Worm (Caenorhabditis elegans) whole organism, L4 larva: ENCODE data around the gene Y69F12A.1.

ENCODE experiments used
- F37D6.2 ChIP-seq: sonication (generic microtip); optimal IDR thresholded peaks from 2 replicates; lab custom pipeline; 2016; ENCODE audit warnings: mild to moderate bottlenecking, missing genetic modification characterization, missing compliant biosample characterization
- Y105C5A.15 ChIP-seq: fragments of 200-800 bp; sonication (Bioruptor generic); IDR thresholded peaks from 2 replicates; pipeline ENCODE4 v1.3.6; 2022; ENCODE audit warnings: missing genetic modification characterization, missing compliant biosample characterization
- Y48G9A.11 ChIP-seq: fragments of 200-800 bp; sonication (Bioruptor generic); IDR thresholded peaks from 2 replicates; pipeline ENCODE4 v1.3.6; 2022; ENCODE audit warnings: missing genetic modification reagents, missing genetic modification characterization, missing compliant biosample characterization
- ZK546.5 ChIP-seq, 2 experiments: sonication (generic microtip); optimal IDR thresholded peaks; 2 replicates each; lab custom pipeline; 2017; ENCODE audit warnings: missing biosample characterization in 2 of 2, missing genetic modification characterization in 2 of 2
- ama-1 ChIP-seq: fragments of 150-350 bp; optimal IDR thresholded peaks from 2 replicates; lab custom pipeline; 2014; ENCODE audit warnings: inconsistent platforms, mixed read lengths
- attf-4 ChIP-seq: sonication (generic microtip); optimal IDR thresholded peaks from 3 replicates; lab custom pipeline; 2017; ENCODE audit warnings: missing biosample characterization, missing genetic modification characterization
- cey-2 ChIP-seq: sonication (generic microtip); optimal IDR thresholded peaks from 3 replicates; lab custom pipeline; 2017; ENCODE audit warnings: missing genetic modification characterization, mild to moderate bottlenecking, missing compliant biosample characterization, antibody characterized with exemption, borderline replicate concordance; ENCODE audit not compliant: insufficient read depth
- daf-16 ChIP-seq, 3 experiments: sonication (generic microtip); optimal IDR thresholded peaks; 2 replicates each; lab custom pipeline; 2016 to 2017; ENCODE audit warnings: missing genetic modification characterization in 3 of 3, missing genetic modification reagents in 3 of 3, mild to moderate bottlenecking in 2 of 3, missing compliant biosample characterization in 2 of 3, missing biosample characterization in 1 of 3, moderate library complexity in 1 of 3
- dmd-6 ChIP-seq: fragments of 200-800 bp; sonication (Bioruptor generic); IDR thresholded peaks from 2 replicates; pipeline ENCODE4 v1.3.6; 2022; ENCODE audit warnings: missing genetic modification reagents, missing genetic modification characterization, missing compliant biosample characterization
- dmd-9 ChIP-seq: fragments of 200-800 bp; sonication (Bioruptor generic); IDR thresholded peaks from 2 replicates; pipeline ENCODE4 v1.3.6; 2022; ENCODE audit warnings: missing genetic modification reagents, missing genetic modification characterization, missing compliant biosample characterization
- duxl-1 ChIP-seq: sonication (generic microtip); optimal IDR thresholded peaks from 2 replicates; lab custom pipeline; 2016; ENCODE audit warnings: mild to moderate bottlenecking, missing genetic modification characterization, moderate library complexity, missing compliant biosample characterization; ENCODE audit not compliant: poor library complexity
- dve-1 ChIP-seq: sonication (generic microtip); optimal IDR thresholded peaks from 2 replicates; lab custom pipeline; 2017; ENCODE audit warnings: antibody characterized with exemption, mild to moderate bottlenecking, missing genetic modification characterization, missing compliant biosample characterization; ENCODE audit not compliant: insufficient read depth
- fkh-10 ChIP-seq: fragments of 150-350 bp; optimal IDR thresholded peaks from 2 replicates; lab custom pipeline; 2014; ENCODE audit warnings: missing biosample characterization, missing genetic modification reagents, missing genetic modification characterization
- hlh-11 ChIP-seq: fragments of 200-800 bp; sonication (Bioruptor generic); optimal IDR thresholded peaks from 2 replicates; lab custom pipeline; 2018; ENCODE audit warnings: mild to moderate bottlenecking, missing genetic modification characterization, missing compliant biosample characterization
- hlh-30 ChIP-seq: sonication (generic microtip); optimal IDR thresholded peaks from 2 replicates; lab custom pipeline; 2017; ENCODE audit warnings: antibody characterized with exemption, mild to moderate bottlenecking, missing genetic modification characterization, missing compliant biosample characterization; ENCODE audit not compliant: insufficient read depth
- jun-1 ChIP-seq: fragments of 150-350 bp; optimal IDR thresholded peaks from 2 replicates; lab custom pipeline; 2014; ENCODE audit warnings: missing biosample characterization, missing genetic modification reagents, missing genetic modification characterization
- lin-1 ChIP-seq: fragments of 200-800 bp; sonication (Bioruptor generic); IDR thresholded peaks from 2 replicates; pipeline ENCODE4 v1.3.6; 2022; ENCODE audit warnings: missing genetic modification reagents, missing genetic modification characterization, missing compliant biosample characterization
- lin-13 ChIP-seq: fragments of 150-350 bp; optimal IDR thresholded peaks from 2 replicates; lab custom pipeline; 2014; ENCODE audit warnings: missing biosample characterization, missing genetic modification reagents, missing genetic modification characterization
- lsy-2 ChIP-seq, 2 experiments: fragments of 150-350 bp in 1 of 2; sonication (generic microtip) in 1 of 2; optimal IDR thresholded peaks; 2 replicates each; lab custom pipeline; 2014 to 2017; ENCODE audit warnings: missing biosample characterization in 2 of 2, missing genetic modification characterization in 2 of 2
- madf-9 ChIP-seq: fragments of 200-800 bp; sonication (Bioruptor generic); conservative IDR thresholded peaks from 2 replicates; pipeline ENCODE4 v1.3.6; 2022; ENCODE audit warnings: missing genetic modification reagents, missing genetic modification characterization, missing compliant biosample characterization
- mxl-2 ChIP-seq: fragments of 200-800 bp; sonication (Bioruptor generic); conservative IDR thresholded peaks from 2 replicates; pipeline ENCODE4 v1.3.6; 2022; ENCODE audit warnings: missing genetic modification reagents, missing genetic modification characterization, missing compliant biosample characterization
- mxl-3 ChIP-seq: fragments of 200-800 bp; sonication (Bioruptor generic); optimal IDR thresholded peaks from 2 replicates; lab custom pipeline; 2018; ENCODE audit warnings: mild to moderate bottlenecking, missing genetic modification characterization, missing compliant biosample characterization
- nhr-11 ChIP-seq: fragments of 150-350 bp; optimal IDR thresholded peaks from 2 replicates; lab custom pipeline; 2014; ENCODE audit warnings: missing biosample characterization, missing genetic modification characterization
- nhr-28 ChIP-seq: fragments of 150-350 bp; optimal IDR thresholded peaks from 2 replicates; lab custom pipeline; 2014; ENCODE audit warnings: missing biosample characterization, missing genetic modification characterization
- nhr-6 ChIP-seq: fragments of 150-350 bp; optimal IDR thresholded peaks from 2 replicates; lab custom pipeline; 2014; ENCODE audit warnings: missing biosample characterization, missing genetic modification characterization
- nhr-76 ChIP-seq: fragments of 150-350 bp; optimal IDR thresholded peaks from 2 replicates; lab custom pipeline; 2014; ENCODE audit warnings: missing biosample characterization, missing genetic modification characterization
- nhr-77 ChIP-seq: fragments of 150-350 bp; optimal IDR thresholded peaks from 2 replicates; lab custom pipeline; 2014; ENCODE audit warnings: missing biosample characterization, missing genetic modification characterization
- pha-4 ChIP-seq, 2 experiments: fragments of 150-350 bp in 1 of 2; fragments of 200-800 bp in 1 of 2; sonication (Bioruptor generic) in 1 of 2; IDR thresholded peaks in 1 of 2; optimal IDR thresholded peaks in 1 of 2; 2 replicates each; pipeline versions ENCODE4 v1.3.6 to Lab custom; 2014 to 2022; ENCODE audit warnings: missing genetic modification characterization in 2 of 2, missing genetic modification reagents in 2 of 2, missing biosample characterization in 1 of 2, missing compliant biosample characterization in 1 of 2
- pqm-1 ChIP-seq: sonication (generic microtip); optimal IDR thresholded peaks from 2 replicates; lab custom pipeline; 2017; ENCODE audit warnings: missing biosample characterization, missing genetic modification characterization
- sdz-12 ChIP-seq: fragments of 200-800 bp; sonication (Bioruptor generic); optimal IDR thresholded peaks from 2 replicates; lab custom pipeline; 2018; ENCODE audit warnings: mild to moderate bottlenecking, missing genetic modification characterization, missing compliant biosample characterization
- set-16 ChIP-seq: fragments of 200-800 bp; sonication (Bioruptor generic); IDR thresholded peaks from 2 replicates; pipeline ENCODE4 v1.3.6; 2022; ENCODE audit warnings: missing genetic modification reagents, missing genetic modification characterization, missing compliant biosample characterization
- tra-1 ChIP-seq: fragments of 200-800 bp; sonication (Bioruptor generic); IDR thresholded peaks from 2 replicates; pipeline ENCODE4 v1.3.6; 2022; ENCODE audit warnings: missing genetic modification reagents, missing genetic modification characterization, missing compliant biosample characterization
- zfp-3 ChIP-seq: fragments of 200-800 bp; sonication (Bioruptor generic); conservative IDR thresholded peaks from 2 replicates; pipeline ENCODE4 v1.3.6; 2022; ENCODE audit warnings: missing genetic modification reagents, missing genetic modification characterization, missing compliant biosample characterization
- ztf-11 ChIP-seq: fragments of 150-350 bp; optimal IDR thresholded peaks from 2 replicates; lab custom pipeline; 2014; ENCODE audit warnings: missing biosample characterization, missing genetic modification characterization
- ztf-7 ChIP-seq: fragments of 150-350 bp; optimal IDR thresholded peaks from 2 replicates; lab custom pipeline; 2014; ENCODE audit warnings: missing biosample characterization, missing genetic modification characterization

The Y69F12A.1 gene

DNA sequence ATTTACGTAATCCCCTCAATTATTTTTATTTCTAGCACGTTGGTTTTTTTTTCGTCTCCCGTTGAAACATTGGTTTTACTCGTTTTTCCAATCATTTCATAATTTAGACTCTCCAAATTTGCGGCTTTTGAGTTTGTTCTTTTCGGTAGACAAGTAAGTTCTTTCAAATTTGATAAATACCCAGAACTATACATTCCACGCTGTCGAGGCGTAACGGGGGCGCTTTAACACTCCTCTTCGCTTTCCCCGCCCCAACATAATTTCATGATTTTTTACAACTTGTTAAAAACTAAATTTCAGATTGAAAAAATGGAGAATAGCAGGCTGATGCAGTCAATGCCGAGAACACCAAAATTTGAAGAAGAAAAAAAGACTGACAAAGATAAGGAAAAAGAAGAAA is at the start of gene Y69F12A.1:
Gene Y69F12A.1 (plus strand): TSS at position 301 of the 400 bp plus-strand sequence.
- TF ChIP-seq jun-1 (no peak), dmd-9 (GFP tag; lab: Robert Waterston, UW) (no peak), ztf-11 (no peak), ZK546.5 (tag; optimal IDR thresholded peaks at IDR 0.05; lab: Kevin White, UChicago) (no peak), pha-4 (GFP tag; IDR thresholded peaks at IDR 0.05; lab: Robert Waterston, UW) (no peak), pha-4 (tag; optimal IDR thresholded peaks at IDR 0.05; lab: Kevin White, UChicago) (no peak), attf-4 (tag; lab: Kevin White, UChicago) (no peak), ztf-7 (no peak), F37D6.2 (tag; lab: Kevin White, UChicago) (no peak), zfp-3 (GFP tag; lab: Robert Waterston, UW) (no peak), lsy-2 (tag; optimal IDR thresholded peaks at IDR 0.05; lab: Kevin White, UChicago) (no peak), pqm-1 (tag; lab: Kevin White, UChicago) (no peak), sdz-12 (GFP tag; lab: Kevin White, UChicago) (no peak), ama-1 (lab: Kevin White, UChicago) (no peak), cey-2 (tag; lab: Kevin White, UChicago) (no peak), lin-1 (GFP tag; lab: Robert Waterston, UW) (no peak), lin-13 (GFP tag; lab: Kevin White, UChicago) (no peak)

- TF ChIP-seq set-16, result peak; percentile 85
These were observed 4.3 kb upstream of the Y69F12A.1 start for ce11 chrIII:7452438-7452837.

DNA sequence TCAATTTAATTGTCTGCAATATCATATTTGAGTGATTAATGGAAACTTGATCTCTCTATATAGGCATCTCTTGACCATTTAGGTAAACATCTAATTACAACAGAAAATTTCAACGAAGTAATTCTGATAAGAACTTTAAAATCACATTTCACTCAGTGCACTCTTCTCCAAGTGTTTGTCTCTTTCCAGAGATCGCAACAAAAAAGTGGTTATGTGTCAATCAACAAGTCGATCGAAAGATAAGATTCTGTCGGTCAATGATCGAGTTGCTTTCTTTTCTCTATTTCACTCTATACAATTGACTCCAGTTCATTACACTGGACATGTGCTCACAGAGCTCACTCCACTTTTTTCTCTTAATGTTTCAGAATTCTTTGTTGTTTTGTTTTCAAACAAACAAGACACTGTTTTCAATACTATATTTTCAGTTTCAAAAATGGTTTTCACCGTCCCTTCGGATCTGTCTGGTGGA is 3.1 kb upstream of the Y69F12A.1 start, which contains the start of gene alh-12:
Gene alh-12 (plus strand): TSS at position 422 of the 472 bp plus-strand sequence.
- TF ChIP-seq madf-9 (GFP tag; lab: Robert Waterston, UW) (no peak), hlh-11 (tag; lab: Kevin White, UChicago) (peak; percentile 77), duxl-1 (tag; lab: Kevin White, UChicago) (no peak), daf-16 (GFP tag; optimal IDR thresholded peaks at IDR 0.05; lab: Kevin White, UChicago) (no peak), daf-16 (tag; optimal IDR thresholded peaks at IDR 0.05; lab: Kevin White, UChicago) (peak; percentile 94), nhr-28 (tag; lab: Kevin White, UChicago) (peak; percentile 80), nhr-6 (no peak), Y105C5A.15 (GFP tag; lab: Robert Waterston, UW) (no peak), lin-1 (GFP tag; lab: Robert Waterston, UW) (peak; percentile 50; the same call in 1 of the 2 replicates), mxl-3 (peak; percentile 56), pqm-1 (tag; lab: Kevin White, UChicago) (peak; percentile 71), mxl-2 (GFP tag; lab: Robert Waterston, UW) (no peak), hlh-30 (peak; percentile 28), nhr-77 (tag; lab: Kevin White, UChicago) (peak; percentile 5), fkh-10 (GFP tag; lab: Kevin White, UChicago) (no peak), dve-1 (peak; percentile 69), nhr-11 (tag; lab: Kevin White, UChicago) (peak; percentile 36), ztf-7 (no peak), tra-1 (GFP tag; lab: Robert Waterston, UW) (peak; percentile 46; the same call in 1 of the 2 replicates), nhr-76 (tag; lab: Kevin White, UChicago) (no peak), dmd-6 (GFP tag; lab: Robert Waterston, UW) (peak; percentile 87), Y48G9A.11 (no peak)
- TF ChIP-seq, all 104 proteins: peak for 12
